Fruit fly (Drosophila melanogaster) whole organism, embryonic: ENCODE measurements around the gene Sbds.

ENCODE experiments used
- BtbVII ChIP-seq: fragments of 200-800 bp; sonication (Bioruptor generic); optimal IDR thresholded peaks from 3 replicates; lab custom pipeline; 2017; ENCODE audit warnings: missing biosample characterization, mild to moderate bottlenecking, missing genetic modification characterization
- CG10274 ChIP-seq: fragments of 200-800 bp; sonication (Bioruptor generic); optimal IDR thresholded peaks from 3 replicates; lab custom pipeline; 2017; ENCODE audit warnings: missing biosample characterization, mild to moderate bottlenecking, missing genetic modification characterization
- CG10321 ChIP-seq: fragments of 200-800 bp; sonication (Bioruptor generic); IDR thresholded peaks from 2 replicates; pipeline ENCODE4 v1.3.6; 2022; ENCODE audit warnings: missing biosample characterization, missing genetic modification characterization
- CG10543 ChIP-seq: fragments of 200-800 bp; sonication (Bioruptor generic); optimal IDR thresholded peaks from 3 replicates; lab custom pipeline; 2017; ENCODE audit warnings: missing biosample characterization, mild to moderate bottlenecking, missing genetic modification characterization, moderate library complexity
- CG10654 ChIP-seq: fragments of 200-800 bp; sonication (Bioruptor generic); optimal IDR thresholded peaks from 2 replicates; lab custom pipeline; 2016; ENCODE audit warnings: missing biosample characterization, missing genetic modification characterization
- CG11093 ChIP-seq: fragments of 200-800 bp; sonication (Bioruptor generic); IDR thresholded peaks from 3 replicates; pipeline ENCODE4 v1.3.6; 2022; ENCODE audit warnings: missing biosample characterization, missing genetic modification characterization
- CG11504 ChIP-seq: fragments of 200-800 bp; sonication (Bioruptor generic); optimal IDR thresholded peaks from 3 replicates; lab custom pipeline; 2019; ENCODE audit warnings: missing biosample characterization, mild to moderate bottlenecking, missing genetic modification characterization, moderate library complexity
- CG12299 ChIP-seq: fragments of 200-800 bp; sonication (Bioruptor generic); optimal IDR thresholded peaks from 2 replicates; lab custom pipeline; 2018; ENCODE audit warnings: missing biosample characterization, mild to moderate bottlenecking, missing genetic modification characterization
- CG12942 ChIP-seq: fragments of 200-800 bp; sonication (Bioruptor generic); optimal IDR thresholded peaks from 3 replicates; lab custom pipeline; 2016; ENCODE audit warnings: missing biosample characterization, missing genetic modification characterization
- CG14860 ChIP-seq: fragments of 200-800 bp; sonication (Bioruptor generic); IDR thresholded peaks from 3 replicates; pipeline ENCODE4 v1.3.6; 2022; ENCODE audit warnings: missing biosample characterization, missing genetic modification characterization; ENCODE audit not compliant: partially characterized antibody
- CG1647 ChIP-seq: fragments of 200-800 bp; sonication (Bioruptor generic); optimal IDR thresholded peaks from 3 replicates; lab custom pipeline; 2016; ENCODE audit warnings: missing biosample characterization, missing genetic modification characterization
- CG2678 ChIP-seq: fragments of 200-800 bp; sonication (Bioruptor generic); optimal IDR thresholded peaks from 3 replicates; lab custom pipeline; 2019; ENCODE audit warnings: missing biosample characterization, mild to moderate bottlenecking, missing genetic modification characterization, moderate library complexity
- CG31224 ChIP-seq: fragments of 200-800 bp; sonication (Bioruptor generic); IDR thresholded peaks from 2 replicates; pipeline ENCODE4 v1.3.6; 2022; ENCODE audit warnings: missing biosample characterization, missing genetic modification characterization
- CG4328 ChIP-seq: fragments of 200-800 bp; sonication (Bioruptor generic); optimal IDR thresholded peaks from 3 replicates; lab custom pipeline; 2017; ENCODE audit warnings: missing biosample characterization, missing genetic modification reagents, missing genetic modification characterization
- CG4424 ChIP-seq: fragments of 200-800 bp; sonication (Bioruptor generic); optimal IDR thresholded peaks from 3 replicates; lab custom pipeline; 2016; ENCODE audit warnings: missing biosample characterization, missing genetic modification characterization
- CG4707 ChIP-seq: fragments of 200-800 bp; sonication (Bioruptor generic); optimal IDR thresholded peaks from 2 replicates; lab custom pipeline; 2018; ENCODE audit warnings: missing biosample characterization, mild to moderate bottlenecking, missing genetic modification characterization, moderate library complexity
- CG4854 ChIP-seq: fragments of 200-800 bp; sonication (Bioruptor generic); optimal IDR thresholded peaks from 2 replicates; lab custom pipeline; 2016; ENCODE audit warnings: missing biosample characterization, missing genetic modification characterization, inconsistent platforms
- CG9609 ChIP-seq: fragments of 200-800 bp; sonication (Bioruptor generic); optimal IDR thresholded peaks from 3 replicates; lab custom pipeline; 2016; ENCODE audit warnings: missing biosample characterization, missing genetic modification characterization
- CTCF ChIP-seq: fragments of 200-800 bp; sonication (Bioruptor generic); optimal IDR thresholded peaks from 2 replicates; lab custom pipeline; 2017; ENCODE audit warnings: missing biosample characterization, mild to moderate bottlenecking, missing genetic modification characterization, moderate library complexity
- Dll ChIP-seq: fragments of 200-800 bp; sonication (Bioruptor generic); IDR thresholded peaks from 4 replicates; pipeline ENCODE4 v1.3.6; 2022; ENCODE audit warnings: missing biosample characterization, missing genetic modification characterization; ENCODE audit not compliant: partially characterized antibody
- Dref ChIP-seq: fragments of 200-800 bp; sonication (Bioruptor generic); IDR thresholded peaks from 2 replicates; pipeline ENCODE4 v1.3.6; 2022; ENCODE audit warnings: missing biosample characterization, missing genetic modification characterization
- Eip74EF ChIP-seq, 2 experiments: fragments of 200-800 bp in 1 of 2; fragments of >200 bp in 1 of 2; sonication (Bioruptor generic) in 1 of 2; optimal IDR thresholded peaks; 2 replicates each; lab custom pipeline; 2017 to 2019; ENCODE audit warnings: missing biosample characterization in 2 of 2, missing genetic modification characterization in 2 of 2, mild to moderate bottlenecking in 1 of 2, moderate library complexity in 1 of 2
- Gug ChIP-seq: fragments of 200-800 bp; sonication (Bioruptor generic); IDR thresholded peaks from 4 replicates; pipeline ENCODE4 v1.3.6; 2022; ENCODE audit warnings: missing biosample characterization, missing genetic modification characterization
- HLH54F ChIP-seq: fragments of 200-800 bp; sonication (Bioruptor generic); optimal IDR thresholded peaks from 3 replicates; lab custom pipeline; 2016; ENCODE audit warnings: missing biosample characterization, missing genetic modification characterization
- Kr ChIP-seq: fragments of 200-800 bp; sonication (Bioruptor generic); optimal IDR thresholded peaks from 2 replicates; lab custom pipeline; 2017; ENCODE audit warnings: missing biosample characterization, mild to moderate bottlenecking, missing genetic modification characterization
- Lim3 ChIP-seq: fragments of 200-800 bp; sonication (Bioruptor generic); IDR thresholded peaks from 2 replicates; pipeline ENCODE4 v1.3.6; 2022; ENCODE audit warnings: missing biosample characterization, missing genetic modification characterization
- NC2β ChIP-seq: fragments of 200-800 bp; sonication (Bioruptor generic); optimal IDR thresholded peaks from 2 replicates; lab custom pipeline; 2016; ENCODE audit warnings: missing biosample characterization, missing genetic modification characterization
- Opbp ChIP-seq: fragments of 200-800 bp; sonication (Bioruptor generic); IDR thresholded peaks from 3 replicates; pipeline ENCODE4 v1.3.6; 2022; ENCODE audit warnings: missing biosample characterization, missing genetic modification characterization; ENCODE audit not compliant: partially characterized antibody
- Ssrp ChIP-seq: fragments of 200-800 bp; sonication (Bioruptor generic); optimal IDR thresholded peaks from 2 replicates; lab custom pipeline; 2018; ENCODE audit warnings: missing biosample characterization, mild to moderate bottlenecking, missing genetic modification characterization, moderate library complexity
- amos ChIP-seq: fragments of 200-800 bp; sonication (Bioruptor generic); IDR thresholded peaks from 2 replicates; pipeline ENCODE4 v1.3.6; 2022; ENCODE audit warnings: missing biosample characterization, missing genetic modification characterization; ENCODE audit not compliant: partially characterized antibody
- bigmax ChIP-seq: fragments of 200-800 bp; sonication (Bioruptor generic); optimal IDR thresholded peaks from 2 replicates; lab custom pipeline; 2018; ENCODE audit warnings: missing biosample characterization, mild to moderate bottlenecking, missing genetic modification characterization
- cato ChIP-seq: fragments of 200-800 bp; sonication (Bioruptor generic); optimal IDR thresholded peaks from 2 replicates; lab custom pipeline; 2016; ENCODE audit warnings: missing biosample characterization, missing genetic modification characterization, borderline replicate concordance
- chinmo ChIP-seq: fragments of 200-800 bp; sonication (Bioruptor generic); IDR thresholded peaks from 4 replicates; pipeline ENCODE4 v1.3.6; 2022; ENCODE audit warnings: missing biosample characterization, missing genetic modification characterization; ENCODE audit not compliant: partially characterized antibody
- da ChIP-seq: fragments of 200-800 bp; sonication (Bioruptor generic); optimal IDR thresholded peaks from 2 replicates; lab custom pipeline; 2016; ENCODE audit warnings: missing biosample characterization, missing genetic modification characterization
- danr ChIP-seq: fragments of 200-800 bp; sonication (Bioruptor generic); IDR thresholded peaks from 2 replicates; pipeline ENCODE4 v1.3.6; 2022; ENCODE audit warnings: missing biosample characterization, missing genetic modification characterization
- emc ChIP-seq: fragments of 200-800 bp; sonication (Bioruptor generic); optimal IDR thresholded peaks from 2 replicates; lab custom pipeline; 2016; ENCODE audit warnings: missing biosample characterization, missing genetic modification characterization
- ems ChIP-seq: fragments of 200-800 bp; sonication (Bioruptor generic); optimal IDR thresholded peaks from 3 replicates; lab custom pipeline; 2016; ENCODE audit warnings: missing biosample characterization, missing genetic modification characterization
- eve ChIP-seq, 2 experiments: fragments of >200 bp; optimal IDR thresholded peaks; 2 replicates each; lab custom pipeline; 2017; ENCODE audit warnings: missing biosample characterization in 2 of 2, missing genetic modification characterization in 2 of 2
- ftz-f1 ChIP-seq: fragments of 200-800 bp; sonication (Bioruptor generic); optimal IDR thresholded peaks from 2 replicates; lab custom pipeline; 2016; ENCODE audit warnings: missing biosample characterization, missing genetic modification characterization
- ind ChIP-seq: fragments of 200-800 bp; sonication (Bioruptor generic); optimal IDR thresholded peaks from 3 replicates; lab custom pipeline; 2016; ENCODE audit warnings: missing biosample characterization, missing genetic modification characterization
- inv ChIP-seq: fragments of 200-800 bp; sonication (Bioruptor generic); IDR thresholded peaks from 2 replicates; pipeline ENCODE4 v1.3.6; 2022; ENCODE audit warnings: missing biosample characterization, missing genetic modification characterization; ENCODE audit not compliant: partially characterized antibody
- luna ChIP-seq: fragments of 200-800 bp; sonication (Bioruptor generic); optimal IDR thresholded peaks from 2 replicates; lab custom pipeline; 2016; ENCODE audit warnings: missing biosample characterization, missing genetic modification characterization
- mam ChIP-seq: fragments of 200-800 bp; sonication (Bioruptor generic); optimal IDR thresholded peaks from 3 replicates; lab custom pipeline; 2016; ENCODE audit warnings: missing biosample characterization, missing genetic modification characterization
- pho ChIP-seq: fragments of 200-800 bp; sonication (Bioruptor generic); optimal IDR thresholded peaks from 2 replicates; lab custom pipeline; 2016; ENCODE audit warnings: missing biosample characterization, missing genetic modification characterization
- pita ChIP-seq: fragments of 200-800 bp; sonication (Bioruptor generic); optimal IDR thresholded peaks from 2 replicates; lab custom pipeline; 2017; ENCODE audit warnings: missing biosample characterization, mild to moderate bottlenecking, missing genetic modification characterization
- prd ChIP-seq, 3 experiments: fragments of >200 bp in 2 of 3; fragments of 200-800 bp in 1 of 3; sonication (Bioruptor generic) in 1 of 3; optimal IDR thresholded peaks in 2 of 3; IDR thresholded peaks in 1 of 3; 2 replicates in 2 of 3; 3 replicates in 1 of 3; pipeline versions ENCODE4 v1.3.6 to Lab custom; 2017 to 2022; ENCODE audit warnings: missing biosample characterization in 1 of 3, missing genetic modification characterization in 1 of 3
- salm ChIP-seq: fragments of 200-800 bp; sonication (Bioruptor generic); optimal IDR thresholded peaks from 2 replicates; lab custom pipeline; 2018; ENCODE audit warnings: missing biosample characterization, mild to moderate bottlenecking, missing genetic modification characterization
- usp ChIP-seq: fragments of >200 bp; optimal IDR thresholded peaks from 2 replicates; lab custom pipeline; 2017; ENCODE audit warnings: missing biosample characterization, missing genetic modification characterization

Sbds gene

dm6 chr3L:6792617-6793016 lies 39.9 kb downstream of the Sbds start (continued):
- TF ChIP-seq CG4707 (GFP tag; lab: Kevin White, UChicago) (no peak), Dref (GFP tag; lab: Robert Waterston, UW) (no peak), CG14860 (GFP tag; lab: Robert Waterston, UW) (0 out of 3 replicates have a peak, but pooled peaks have one; percentile 31), BtbVII (GFP tag; lab: Kevin White, UChicago) (no peak)
- TF ChIP-seq, all 482 proteins: peak for 7

dm6 chr3L:6797395-6798006 lies 44.8 kb downstream of the Sbds start:
- peak; percentile 36 for TF ChIP-seq Ssrp
- peak; percentile 66 for TF ChIP-seq CG2678 (tag; lab: Kevin White, UChicago)
- no peak for TF ChIP-seq CG11093 (GFP tag; lab: Robert Waterston, UW)
- TF ChIP-seq amos (GFP tag; lab: Robert Waterston, UW) = no peak
- no peak for TF ChIP-seq da (GFP tag; lab: Kevin White, UChicago)
- TF ChIP-seq CG10543 (GFP tag; lab: Kevin White, UChicago) = peak; percentile 17
- no peak for TF ChIP-seq pita
- no peak for TF ChIP-seq CG31224 (GFP tag; lab: Robert Waterston, UW)
- no peak for TF ChIP-seq CG12942
- TF ChIP-seq mam (GFP tag; lab: Kevin White, UChicago) = no peak
- TF ChIP-seq salm (tag; lab: Kevin White, UChicago) = no peak
- TF ChIP-seq inv = no peak
- TF ChIP-seq danr (GFP tag; lab: Robert Waterston, UW) = no peak
- TF ChIP-seq ind (GFP tag; lab: Kevin White, UChicago) = peak; percentile 1
- no peak for TF ChIP-seq chinmo (GFP tag; lab: Robert Waterston, UW)
- TF ChIP-seq HLH54F (GFP tag; lab: Kevin White, UChicago) = no peak
- no peak for TF ChIP-seq Eip74EF (GFP tag; optimal IDR thresholded peaks at IDR 0.05; lab: Kevin White, UChicago)
- no peak for TF ChIP-seq Gug (GFP tag; lab: Robert Waterston, UW)
- TF ChIP-seq ems (GFP tag; lab: Kevin White, UChicago) = no peak
- TF ChIP-seq ftz-f1 (GFP tag; lab: Kevin White, UChicago) = no peak
- TF ChIP-seq CG11504 = peak; percentile 64
- TF ChIP-seq pho = no peak
- TF ChIP-seq Dll (GFP tag; lab: Robert Waterston, UW) = no peak
- no peak for TF ChIP-seq usp (GFP tag; lab: Kevin White, UChicago)
- no peak for TF ChIP-seq CG12299 (tag; lab: Kevin White, UChicago)
- no peak for TF ChIP-seq emc
- TF ChIP-seq Opbp = peak; percentile 32; the same call in 1 of the 3 replicates
- TF ChIP-seq prd (optimal IDR thresholded peaks at IDR 0.05; lab: Kevin White, UChicago) = no peak
- TF ChIP-seq prd (GFP tag; IDR thresholded peaks at IDR 0.05; lab: Robert Waterston, UW) = peak; percentile 47; the same call in 2 of the 3 replicates
- no peak for TF ChIP-seq CG1647 (GFP tag; lab: Kevin White, UChicago)
- TF ChIP-seq CG10274 (GFP tag; lab: Kevin White, UChicago) = no peak
- TF ChIP-seq luna = no peak
- TF ChIP-seq CG4854 = no peak
- no peak for TF ChIP-seq Lim3 (GFP tag; lab: Robert Waterston, UW)
- no peak for TF ChIP-seq cato (GFP tag; lab: Kevin White, UChicago)
- TF ChIP-seq CG9609 (GFP tag; lab: Kevin White, UChicago) = no peak
- TF ChIP-seq Kr (GFP tag; lab: Kevin White, UChicago) = no peak
- no peak for TF ChIP-seq bigmax (GFP tag; lab: Kevin White, UChicago)
- no peak for TF ChIP-seq eve (GFP tag; optimal IDR thresholded peaks at IDR 0.05; lab: Kevin White, UChicago)
- TF ChIP-seq CG10654 (GFP tag; lab: Kevin White, UChicago) = no peak
- TF ChIP-seq CG4424 (GFP tag; lab: Kevin White, UChicago) = peak; percentile 25
- peak; percentile 4 for TF ChIP-seq CG4328 (GFP tag; lab: Kevin White, UChicago)
- no peak for TF ChIP-seq CG10321 (GFP tag; lab: Robert Waterston, UW)
- no peak for TF ChIP-seq CTCF (GFP tag; lab: Kevin White, UChicago)
- no peak for TF ChIP-seq NC2β (GFP tag; lab: Kevin White, UChicago)
